Fruit fly (Drosophila melanogaster) whole organism, pupa: ENCODE data around the gene Nepl8.

Experiments used
- CG10348 ChIP-seq: fragments of 200-800 bp; sonication (Bioruptor generic); IDR thresholded peaks from 2 replicates; pipeline ENCODE4 v1.3.6; 2022; ENCODE audit warnings: missing biosample characterization, missing genetic modification characterization
- CG12605 ChIP-seq: fragments of 200-800 bp; sonication (Bioruptor generic); IDR thresholded peaks from 2 replicates; pipeline ENCODE4 v1.3.6; 2022; ENCODE audit warnings: missing biosample characterization, missing genetic modification characterization
- CG13204 ChIP-seq: fragments of 200-800 bp; sonication (Bioruptor generic); optimal IDR thresholded peaks from 2 replicates; lab custom pipeline; 2018; ENCODE audit warnings: missing biosample characterization, mild to moderate bottlenecking, missing genetic modification characterization, moderate library complexity
- CG14655 ChIP-seq: fragments of 200-800 bp; sonication (Bioruptor generic); optimal IDR thresholded peaks from 3 replicates; lab custom pipeline; 2017; ENCODE audit warnings: mild to moderate bottlenecking, missing biosample characterization, missing genetic modification reagents, missing genetic modification characterization
- CG15710 ChIP-seq: fragments of 200-800 bp; sonication (Bioruptor generic); optimal IDR thresholded peaks from 2 replicates; lab custom pipeline; 2018; ENCODE audit warnings: missing biosample characterization, mild to moderate bottlenecking, missing genetic modification characterization, moderate library complexity
- CG17806 ChIP-seq: fragments of 200-800 bp; sonication (Bioruptor generic); optimal IDR thresholded peaks from 2 replicates; lab custom pipeline; 2018; ENCODE audit warnings: missing biosample characterization, mild to moderate bottlenecking, missing genetic modification characterization, moderate library complexity
- CG32121 ChIP-seq: fragments of 200-800 bp; sonication (Bioruptor generic); IDR thresholded peaks from 2 replicates; pipeline ENCODE4 v1.3.6; 2022; ENCODE audit warnings: missing biosample characterization, missing genetic modification characterization
- CG34367 ChIP-seq: fragments of 200-800 bp; sonication (Bioruptor generic); optimal IDR thresholded peaks from 2 replicates; lab custom pipeline; 2018; ENCODE audit warnings: missing biosample characterization, mild to moderate bottlenecking, missing genetic modification characterization
- CG4496 ChIP-seq: fragments of 200-800 bp; sonication (Bioruptor generic); IDR thresholded peaks from 3 replicates; pipeline ENCODE4 v1.3.6; 2022; ENCODE audit warnings: missing biosample characterization, missing genetic modification characterization
- CG8159 ChIP-seq: fragments of 200-800 bp; sonication (Bioruptor generic); optimal IDR thresholded peaks from 3 replicates; lab custom pipeline; 2018; ENCODE audit warnings: missing biosample characterization, mild to moderate bottlenecking, missing genetic modification characterization, moderate library complexity
- CG8301 ChIP-seq: fragments of 200-800 bp; sonication (Bioruptor generic); optimal IDR thresholded peaks from 2 replicates; lab custom pipeline; 2018; ENCODE audit warnings: missing biosample characterization, mild to moderate bottlenecking, missing genetic modification characterization
- CG9948 ChIP-seq: fragments of 200-800 bp; sonication (Bioruptor generic); optimal IDR thresholded peaks from 2 replicates; lab custom pipeline; 2018; ENCODE audit warnings: missing biosample characterization, mild to moderate bottlenecking, missing genetic modification characterization, moderate library complexity
- D1 ChIP-seq: fragments of 200-800 bp; sonication (Bioruptor generic); optimal IDR thresholded peaks from 2 replicates; lab custom pipeline; 2018; ENCODE audit warnings: missing biosample characterization, mild to moderate bottlenecking, missing genetic modification characterization, moderate library complexity
- EcR ChIP-seq: fragments of 200-800 bp; sonication (Bioruptor generic); optimal IDR thresholded peaks from 3 replicates; lab custom pipeline; 2019; ENCODE audit warnings: missing biosample characterization, missing genetic modification characterization, mild to moderate bottlenecking, moderate library complexity, missing genetic modification reagents
- Ets98B ChIP-seq: fragments of 200-800 bp; sonication (Bioruptor generic); IDR thresholded peaks from 2 replicates; pipeline ENCODE4 v1.3.6; 2022; ENCODE audit warnings: missing biosample characterization, missing genetic modification characterization
- Pif1A ChIP-seq: fragments of 200-800 bp; sonication (Bioruptor generic); optimal IDR thresholded peaks from 3 replicates; lab custom pipeline; 2016; ENCODE audit warnings: missing biosample characterization, missing genetic modification characterization
- Pif1B ChIP-seq: fragments of 200-800 bp; sonication (Bioruptor generic); optimal IDR thresholded peaks from 3 replicates; lab custom pipeline; 2016; ENCODE audit warnings: missing biosample characterization, missing genetic modification characterization
- Snoo ChIP-seq: fragments of 200-800 bp; sonication (Bioruptor generic); optimal IDR thresholded peaks from 3 replicates; lab custom pipeline; 2017; ENCODE audit warnings: missing biosample characterization, mild to moderate bottlenecking, missing genetic modification characterization, inconsistent platforms
- fd96Ca ChIP-seq: fragments of 200-800 bp; sonication (Bioruptor generic); IDR thresholded peaks from 3 replicates; pipeline ENCODE4 v1.3.6; 2022; ENCODE audit warnings: missing biosample characterization, missing genetic modification characterization
- gl ChIP-seq: fragments of 200-800 bp; sonication (Bioruptor generic); optimal IDR thresholded peaks from 2 replicates; lab custom pipeline; 2018; ENCODE audit warnings: missing biosample characterization, mild to moderate bottlenecking, missing genetic modification characterization
- rn ChIP-seq: fragments of 200-800 bp; sonication (Bioruptor generic); IDR thresholded peaks from 2 replicates; pipeline ENCODE4 v1.3.6; 2022; ENCODE audit warnings: missing biosample characterization, missing genetic modification characterization

Gene Nepl8

dm6 chr2L:16500469-16500868 is 12.5 kb downstream of the Nepl8 start:
- peak; percentile 81 for TF ChIP-seq CG9948
- peak; percentile 92 for TF ChIP-seq CG32121
- peak; percentile 89 for TF ChIP-seq CG15710 (tag; lab: Kevin White, UChicago)
- peak; percentile 73 for TF ChIP-seq CG13204
- peak; percentile 91 for TF ChIP-seq Ets98B
- peak; percentile 92 for TF ChIP-seq CG12605 (GFP tag; lab: Robert Waterston, UW)
- peak; percentile 74 for TF ChIP-seq Snoo (tag; lab: Kevin White, UChicago)
- TF ChIP-seq CG17806 (tag; lab: Kevin White, UChicago) = peak; percentile 66
- TF ChIP-seq D1 (tag; lab: Kevin White, UChicago) = peak; percentile 44
- peak; percentile 86 for TF ChIP-seq Pif1A (GFP tag; lab: Kevin White, UChicago)
- peak; percentile 77 for TF ChIP-seq CG8301
- peak; percentile 20 for TF ChIP-seq EcR (GFP tag; lab: Kevin White, UChicago)
- TF ChIP-seq CG14655 (GFP tag; lab: Kevin White, UChicago) = peak; percentile 78
- TF ChIP-seq fd96Ca (GFP tag; lab: Robert Waterston, UW) = peak; percentile 87
- TF ChIP-seq CG34367 = peak; percentile 79
- TF ChIP-seq gl (tag; lab: Kevin White, UChicago) = peak; percentile 66
- peak; percentile 78 for TF ChIP-seq CG10348 (GFP tag; lab: Robert Waterston, UW)
- peak; percentile 92 for TF ChIP-seq CG4496 (GFP tag; lab: Robert Waterston, UW)
- TF ChIP-seq Pif1B (GFP tag; lab: Kevin White, UChicago) = peak; percentile 79
- TF ChIP-seq rn (GFP tag; lab: Robert Waterston, UW) = peak; percentile 74; the same call in 1 of the 2 replicates
- peak; percentile 75 for TF ChIP-seq CG8159 (tag; lab: Kevin White, UChicago)

dm6 chr2L:16501366-16501765 is 13.4 kb downstream of the Nepl8 start:
- TF ChIP-seq CG12605 (GFP tag; lab: Robert Waterston, UW) (0 out of 2 replicates have a peak, but pooled peaks have one; percentile 40), Ets98B (0 out of 2 replicates have a peak, but pooled peaks have one; percentile 18), Snoo (tag; lab: Kevin White, UChicago) (no peak), CG14655 (GFP tag; lab: Kevin White, UChicago) (peak; percentile 28), fd96Ca (GFP tag; lab: Robert Waterston, UW) (peak; percentile 68; the same call in 2 of the 3 replicates), CG32121 (peak; percentile 54), EcR (GFP tag; lab: Kevin White, UChicago) (no peak), Pif1A (GFP tag; lab: Kevin White, UChicago) (peak; percentile 40), CG17806 (tag; lab: Kevin White, UChicago) (no peak), CG4496 (GFP tag; lab: Robert Waterston, UW) (peak; percentile 51; the same call in 2 of the 3 replicates), D1 (tag; lab: Kevin White, UChicago) (no peak), CG10348 (GFP tag; lab: Robert Waterston, UW) (no peak), Pif1B (GFP tag; lab: Kevin White, UChicago) (no peak), rn (GFP tag; lab: Robert Waterston, UW) (no peak), CG8301 (peak; percentile 11)

dm6 chr2L:16502898-16503551 is 15.1 kb downstream of the Nepl8 start:
- TF ChIP-seq CG8301 = peak; percentile 49
- TF ChIP-seq CG32121 = no peak; the same call in 1 of the 2 replicates
- peak; percentile 58 for TF ChIP-seq Pif1A (GFP tag; lab: Kevin White, UChicago)
- peak; percentile 75 for TF ChIP-seq CG15710 (tag; lab: Kevin White, UChicago)
- peak; percentile 55 for TF ChIP-seq Snoo (tag; lab: Kevin White, UChicago)
- TF ChIP-seq Ets98B = no peak
- TF ChIP-seq CG14655 (GFP tag; lab: Kevin White, UChicago) = peak; percentile 76
- TF ChIP-seq gl (tag; lab: Kevin White, UChicago) = no peak
- TF ChIP-seq CG4496 (GFP tag; lab: Robert Waterston, UW) = 0 out of 3 replicates have a peak, but pooled peaks have one; percentile 29
- peak; percentile 94 for TF ChIP-seq EcR (GFP tag; lab: Kevin White, UChicago)
- TF ChIP-seq CG34367 = peak; percentile 55
- no peak for TF ChIP-seq D1 (tag; lab: Kevin White, UChicago)
- no peak for TF ChIP-seq rn (GFP tag; lab: Robert Waterston, UW)
- TF ChIP-seq fd96Ca (GFP tag; lab: Robert Waterston, UW) = no peak; the same call in 2 of the 3 replicates
- TF ChIP-seq CG8159 (tag; lab: Kevin White, UChicago) = peak; percentile 76
- TF ChIP-seq CG10348 (GFP tag; lab: Robert Waterston, UW) = no peak
- TF ChIP-seq CG12605 (GFP tag; lab: Robert Waterston, UW) = no peak
- TF ChIP-seq CG13204 = peak; percentile 24
- peak; percentile 43 for TF ChIP-seq Pif1B (GFP tag; lab: Kevin White, UChicago)
- TF ChIP-seq CG17806 (tag; lab: Kevin White, UChicago) = peak; percentile 57
- TF ChIP-seq CG9948 = peak; percentile 63

dm6 chr2L:16507197-16507596 is 19.2 kb downstream of the Nepl8 start:
- TF ChIP-seq rn (GFP tag; lab: Robert Waterston, UW) = no peak
- TF ChIP-seq fd96Ca (GFP tag; lab: Robert Waterston, UW) = no peak
- no peak for TF ChIP-seq D1 (tag; lab: Kevin White, UChicago)
- no peak for TF ChIP-seq CG4496 (GFP tag; lab: Robert Waterston, UW)
- TF ChIP-seq CG17806 (tag; lab: Kevin White, UChicago) = no peak
- TF ChIP-seq CG34367 = no peak
- no peak for TF ChIP-seq Pif1A (GFP tag; lab: Kevin White, UChicago)
- TF ChIP-seq gl (tag; lab: Kevin White, UChicago) = no peak
- TF ChIP-seq CG10348 (GFP tag; lab: Robert Waterston, UW) = no peak
- TF ChIP-seq EcR (GFP tag; lab: Kevin White, UChicago) = no peak
- TF ChIP-seq CG13204 = no peak
